Fruit fly (Drosophila melanogaster) whole organism, adult: ENCODE results near the gene par-6.

ENCODE experiments used
- Clk ChIP-seq: fragments of 200-800 bp; sonication (Bioruptor generic); optimal IDR thresholded peaks from 2 replicates; lab custom pipeline; 2017; ENCODE audit warnings: missing biosample characterization, missing genetic modification characterization
- bab1 ChIP-seq: fragments of 200-800 bp; sonication (Bioruptor generic); optimal IDR thresholded peaks from 3 replicates; lab custom pipeline; 2019; ENCODE audit warnings: missing biosample characterization, mild to moderate bottlenecking, missing genetic modification characterization, moderate library complexity
- cnc ChIP-seq, 2 experiments: fragments of >200 bp; optimal IDR thresholded peaks; 2 replicates each; lab custom pipeline; 2017
- kay ChIP-seq: fragments of 200-800 bp; sonication (Bioruptor generic); peaks from one replicate; lab custom pipeline; 2016; ENCODE audit warnings: missing biosample characterization, missing genetic modification characterization, borderline replicate concordance
- tj ChIP-seq: fragments of 200-800 bp; sonication (Bioruptor generic); optimal IDR thresholded peaks from 3 replicates; lab custom pipeline; 2017; ENCODE audit warnings: missing biosample characterization, mild to moderate bottlenecking, missing genetic modification characterization, moderate library complexity
- toe ChIP-seq: fragments of 200-800 bp; sonication (Bioruptor generic); optimal IDR thresholded peaks from 2 replicates; lab custom pipeline; 2016; ENCODE audit warnings: missing biosample characterization, missing genetic modification characterization

- TF ChIP-seq cnc (optimal IDR thresholded peaks at IDR 0.05; lab: Kevin White, UChicago), result no peak
- TF ChIP-seq toe (GFP tag; lab: Kevin White, UChicago), result no peak
- TF ChIP-seq tj, result no peak
- no peak for TF ChIP-seq Clk (GFP tag; lab: Kevin White, UChicago)
- no peak for TF ChIP-seq kay (GFP tag; lab: Kevin White, UChicago)
- no peak for TF ChIP-seq bab1
These were observed 5.9 kb upstream of the par-6 start for dm6 chrX:17697266-17697665.
